Fruit fly (Drosophila melanogaster) whole organism, embryonic: ENCODE data around the gene iav.
A peak's percentile ranks its signal among the peaks of the same experiment; 100 is the strongest.

Experiments used
- Atf-2 ChIP-seq: fragments of 200-800 bp; sonication (Bioruptor generic); optimal IDR thresholded peaks from 2 replicates; lab custom pipeline; 2016; ENCODE audit warnings: missing biosample characterization, missing genetic modification characterization
- C15 ChIP-seq: fragments of 200-800 bp; sonication (Bioruptor generic); IDR thresholded peaks from 3 replicates; pipeline ENCODE4 v1.3.6; 2022; ENCODE audit warnings: missing biosample characterization, missing genetic modification characterization
- CG11560 ChIP-seq: fragments of 200-800 bp; sonication (Bioruptor generic); IDR thresholded peaks from 3 replicates; pipeline ENCODE4 v1.3.6; 2022; ENCODE audit warnings: missing biosample characterization, missing genetic modification characterization
- CG12236 ChIP-seq: fragments of 200-800 bp; sonication (Bioruptor generic); optimal IDR thresholded peaks from 2 replicates; lab custom pipeline; 2016; ENCODE audit warnings: missing biosample characterization, missing genetic modification characterization
- CG12299 ChIP-seq: fragments of 200-800 bp; sonication (Bioruptor generic); optimal IDR thresholded peaks from 2 replicates; lab custom pipeline; 2018; ENCODE audit warnings: missing biosample characterization, mild to moderate bottlenecking, missing genetic modification characterization
- CG13287 ChIP-seq: fragments of 200-800 bp; sonication (Bioruptor generic); IDR thresholded peaks from 2 replicates; pipeline ENCODE4 v1.3.6; 2022; ENCODE audit warnings: missing biosample characterization, missing genetic modification characterization; ENCODE audit not compliant: partially characterized antibody
- CG13424 ChIP-seq: fragments of 200-800 bp; sonication (Bioruptor generic); optimal IDR thresholded peaks from 2 replicates; lab custom pipeline; 2019; ENCODE audit warnings: missing biosample characterization, mild to moderate bottlenecking, missing genetic modification characterization, moderate library complexity
- CG13775 ChIP-seq: fragments of 200-800 bp; sonication (Bioruptor generic); optimal IDR thresholded peaks from 3 replicates; lab custom pipeline; 2017; ENCODE audit warnings: missing biosample characterization, mild to moderate bottlenecking, missing genetic modification characterization
- CG15514 ChIP-seq: fragments of 200-800 bp; sonication (Bioruptor generic); optimal IDR thresholded peaks from 3 replicates; lab custom pipeline; 2017; ENCODE audit warnings: missing biosample characterization, missing genetic modification characterization, mild to moderate bottlenecking, moderate library complexity, missing genetic modification reagents
- CG17186 ChIP-seq: fragments of 200-800 bp; sonication (Bioruptor generic); optimal IDR thresholded peaks from 3 replicates; lab custom pipeline; 2017; ENCODE audit warnings: missing biosample characterization, missing genetic modification reagents, missing genetic modification characterization
- CG17612 ChIP-seq: fragments of 200-800 bp; sonication (Bioruptor generic); IDR thresholded peaks from 2 replicates; pipeline ENCODE4 v1.3.6; 2022; ENCODE audit warnings: missing biosample characterization, missing genetic modification characterization
- CG17912 ChIP-seq: fragments of 200-800 bp; sonication (Bioruptor generic); optimal IDR thresholded peaks from 2 replicates; lab custom pipeline; 2018; ENCODE audit warnings: missing biosample characterization, mild to moderate bottlenecking, missing genetic modification characterization
- CG18262 ChIP-seq: fragments of 200-800 bp; optimal IDR thresholded peaks from 3 replicates; lab custom pipeline; 2019; ENCODE audit warnings: missing biosample characterization, mild to moderate bottlenecking, missing genetic modification characterization, moderate library complexity
- CG2678 ChIP-seq: fragments of 200-800 bp; sonication (Bioruptor generic); optimal IDR thresholded peaks from 3 replicates; lab custom pipeline; 2019; ENCODE audit warnings: missing biosample characterization, mild to moderate bottlenecking, missing genetic modification characterization, moderate library complexity
- CG3065 ChIP-seq: fragments of 200-800 bp; sonication (Bioruptor generic); optimal IDR thresholded peaks from 2 replicates; lab custom pipeline; 2016; ENCODE audit warnings: missing biosample characterization, missing genetic modification characterization
- CG4282 ChIP-seq: fragments of 200-800 bp; sonication (Bioruptor generic); optimal IDR thresholded peaks from 2 replicates; lab custom pipeline; 2016; ENCODE audit warnings: missing biosample characterization, missing genetic modification characterization
- CG4707 ChIP-seq: fragments of 200-800 bp; sonication (Bioruptor generic); optimal IDR thresholded peaks from 2 replicates; lab custom pipeline; 2018; ENCODE audit warnings: missing biosample characterization, mild to moderate bottlenecking, missing genetic modification characterization, moderate library complexity
- CG6175 ChIP-seq: fragments of 200-800 bp; sonication (Bioruptor generic); IDR thresholded peaks from 3 replicates; pipeline ENCODE4 v1.3.6; 2022; ENCODE audit warnings: missing biosample characterization, missing genetic modification characterization
- CG6689 ChIP-seq: fragments of 200-800 bp; sonication (Bioruptor generic); IDR thresholded peaks from 2 replicates; pipeline ENCODE4 v1.3.6; 2022; ENCODE audit warnings: missing biosample characterization, missing genetic modification characterization
- CG6854 ChIP-seq: fragments of 200-800 bp; sonication (Bioruptor generic); optimal IDR thresholded peaks from 3 replicates; lab custom pipeline; 2017; ENCODE audit warnings: missing biosample characterization, mild to moderate bottlenecking, missing genetic modification characterization
- CG7839 ChIP-seq: fragments of 200-800 bp; sonication (Bioruptor generic); optimal IDR thresholded peaks from 3 replicates; lab custom pipeline; 2018; ENCODE audit warnings: missing biosample characterization, mild to moderate bottlenecking, missing genetic modification characterization, moderate library complexity
- CG8290 ChIP-seq, 3 experiments: fragments of 200-800 bp; sonication (Bioruptor generic); optimal IDR thresholded peaks; 2 replicates each; lab custom pipeline; 2016 to 2019; ENCODE audit warnings: missing biosample characterization in 3 of 3, missing genetic modification characterization in 3 of 3, mild to moderate bottlenecking in 2 of 3, moderate library complexity in 1 of 3
- CHES-1-like ChIP-seq: fragments of 200-800 bp; sonication (Bioruptor generic); optimal IDR thresholded peaks from 2 replicates; lab custom pipeline; 2016; ENCODE audit warnings: missing biosample characterization, missing genetic modification characterization
- Fer2 ChIP-seq: fragments of 200-800 bp; sonication (Bioruptor generic); optimal IDR thresholded peaks from 2 replicates; lab custom pipeline; 2018; ENCODE audit warnings: missing biosample characterization, mild to moderate bottlenecking, missing genetic modification characterization, moderate library complexity
- Fer3 ChIP-seq: fragments of 200-800 bp; sonication (Bioruptor generic); optimal IDR thresholded peaks from 2 replicates; lab custom pipeline; 2018; ENCODE audit warnings: missing biosample characterization, mild to moderate bottlenecking, missing genetic modification characterization, moderate library complexity
- Hand ChIP-seq: fragments of 200-800 bp; sonication (Bioruptor generic); optimal IDR thresholded peaks from 2 replicates; lab custom pipeline; 2017; ENCODE audit warnings: mild to moderate bottlenecking, missing biosample characterization, missing genetic modification reagents, missing genetic modification characterization
- Nf-YA ChIP-seq: fragments of 200-800 bp; sonication (Bioruptor generic); IDR thresholded peaks from 2 replicates; pipeline ENCODE4 v1.3.6; 2022; ENCODE audit warnings: missing biosample characterization, missing genetic modification characterization
- Nf-YB ChIP-seq: fragments of 200-800 bp; sonication (Bioruptor generic); optimal IDR thresholded peaks from 3 replicates; lab custom pipeline; 2019; ENCODE audit warnings: missing biosample characterization, mild to moderate bottlenecking, missing genetic modification characterization, moderate library complexity
- NfI ChIP-seq: fragments of 200-800 bp; sonication (Bioruptor generic); optimal IDR thresholded peaks from 3 replicates; lab custom pipeline; 2018; ENCODE audit warnings: missing biosample characterization, mild to moderate bottlenecking, missing genetic modification characterization, moderate library complexity
- Rx ChIP-seq: fragments of 200-800 bp; sonication (Bioruptor generic); IDR thresholded peaks from 2 replicates; pipeline ENCODE4 v1.3.6; 2022; ENCODE audit warnings: missing biosample characterization, missing genetic modification characterization
- Ssrp ChIP-seq: fragments of 200-800 bp; sonication (Bioruptor generic); optimal IDR thresholded peaks from 2 replicates; lab custom pipeline; 2018; ENCODE audit warnings: missing biosample characterization, mild to moderate bottlenecking, missing genetic modification characterization, moderate library complexity
- ash1 ChIP-seq: fragments of 200-800 bp; sonication (Bioruptor generic); optimal IDR thresholded peaks from 2 replicates; lab custom pipeline; 2018; ENCODE audit warnings: missing biosample characterization, mild to moderate bottlenecking, missing genetic modification characterization
- cg ChIP-seq: fragments of 200-800 bp; sonication (Bioruptor generic); optimal IDR thresholded peaks from 3 replicates; lab custom pipeline; 2019; ENCODE audit warnings: missing biosample characterization, mild to moderate bottlenecking, missing genetic modification characterization, moderate library complexity
- ci ChIP-seq: fragments of 200-800 bp; sonication (Bioruptor generic); IDR thresholded peaks from 3 replicates; pipeline ENCODE4 v1.3.6; 2022; ENCODE audit warnings: missing biosample characterization, missing genetic modification characterization
- dan ChIP-seq: fragments of 200-800 bp; sonication (Bioruptor generic); IDR thresholded peaks from 2 replicates; pipeline ENCODE4 v1.3.6; 2022; ENCODE audit warnings: missing biosample characterization, missing genetic modification characterization
- eyg ChIP-seq: fragments of 200-800 bp; sonication (Bioruptor generic); optimal IDR thresholded peaks from 3 replicates; lab custom pipeline; 2016; ENCODE audit warnings: missing biosample characterization, missing genetic modification characterization
- fu2 ChIP-seq: fragments of 200-800 bp; sonication (Bioruptor generic); optimal IDR thresholded peaks from 2 replicates; lab custom pipeline; 2016; ENCODE audit warnings: missing biosample characterization, missing genetic modification characterization
- gsb-n ChIP-seq: fragments of 200-800 bp; sonication (Bioruptor generic); optimal IDR thresholded peaks from 3 replicates; lab custom pipeline; 2018; ENCODE audit warnings: missing biosample characterization, mild to moderate bottlenecking, missing genetic modification characterization
- hbn ChIP-seq: fragments of 200-800 bp; sonication (Bioruptor generic); IDR thresholded peaks from 2 replicates; pipeline ENCODE4 v1.3.6; 2022; ENCODE audit warnings: missing biosample characterization, missing genetic modification characterization; ENCODE audit not compliant: partially characterized antibody
- lov ChIP-seq, 2 experiments: fragments of 200-800 bp in 1 of 2; fragments of >200 bp in 1 of 2; sonication (Bioruptor generic) in 1 of 2; IDR thresholded peaks in 1 of 2; optimal IDR thresholded peaks in 1 of 2; 2 replicates in 1 of 2; 3 replicates in 1 of 2; pipeline versions ENCODE4 v1.3.6 to Lab custom; 2017 to 2022; ENCODE audit warnings: missing biosample characterization in 1 of 2, missing genetic modification characterization in 1 of 2
- mam ChIP-seq: fragments of 200-800 bp; sonication (Bioruptor generic); optimal IDR thresholded peaks from 3 replicates; lab custom pipeline; 2016; ENCODE audit warnings: missing biosample characterization, missing genetic modification characterization
- peb ChIP-seq: fragments of 200-800 bp; sonication (Bioruptor generic); IDR thresholded peaks from 2 replicates; pipeline ENCODE4 v1.3.6; 2022; ENCODE audit warnings: missing biosample characterization, missing genetic modification characterization
- salm ChIP-seq: fragments of 200-800 bp; sonication (Bioruptor generic); optimal IDR thresholded peaks from 2 replicates; lab custom pipeline; 2018; ENCODE audit warnings: missing biosample characterization, mild to moderate bottlenecking, missing genetic modification characterization
- sc ChIP-seq, 3 experiments: fragments of >200 bp in 2 of 3; fragments of 200-800 bp in 1 of 3; sonication (Bioruptor generic) in 1 of 3; optimal IDR thresholded peaks; 2 replicates in 2 of 3; 3 replicates in 1 of 3; lab custom pipeline; 2017; ENCODE audit warnings: mild to moderate bottlenecking in 1 of 3, missing biosample characterization in 1 of 3, missing genetic modification characterization in 1 of 3, missing genetic modification reagents in 1 of 3
- schlank ChIP-seq: fragments of 200-800 bp; sonication (Bioruptor generic); optimal IDR thresholded peaks from 2 replicates; lab custom pipeline; 2018; ENCODE audit warnings: missing biosample characterization, mild to moderate bottlenecking, missing genetic modification characterization
- sens ChIP-seq: fragments of 200-800 bp; sonication (Bioruptor generic); peaks from one replicate; lab custom pipeline; 2016; ENCODE audit warnings: missing biosample characterization, missing genetic modification characterization
- shn ChIP-seq: fragments of 200-800 bp; sonication (Bioruptor generic); optimal IDR thresholded peaks from 3 replicates; lab custom pipeline; 2016; ENCODE audit warnings: missing biosample characterization, missing genetic modification characterization
- sob ChIP-seq: fragments of 200-800 bp; sonication (Bioruptor generic); IDR thresholded peaks from 2 replicates; pipeline ENCODE4 v1.3.6; 2022; ENCODE audit warnings: missing biosample characterization, missing genetic modification characterization
- sug ChIP-seq: fragments of 200-800 bp; optimal IDR thresholded peaks from 2 replicates; lab custom pipeline; 2019; ENCODE audit warnings: missing biosample characterization, mild to moderate bottlenecking, missing genetic modification characterization, moderate library complexity
- wor ChIP-seq: fragments of 200-800 bp; sonication (Bioruptor generic); IDR thresholded peaks from 2 replicates; pipeline ENCODE4 v1.3.6; 2022; ENCODE audit warnings: missing biosample characterization, missing genetic modification characterization

The iav gene

DNA sequence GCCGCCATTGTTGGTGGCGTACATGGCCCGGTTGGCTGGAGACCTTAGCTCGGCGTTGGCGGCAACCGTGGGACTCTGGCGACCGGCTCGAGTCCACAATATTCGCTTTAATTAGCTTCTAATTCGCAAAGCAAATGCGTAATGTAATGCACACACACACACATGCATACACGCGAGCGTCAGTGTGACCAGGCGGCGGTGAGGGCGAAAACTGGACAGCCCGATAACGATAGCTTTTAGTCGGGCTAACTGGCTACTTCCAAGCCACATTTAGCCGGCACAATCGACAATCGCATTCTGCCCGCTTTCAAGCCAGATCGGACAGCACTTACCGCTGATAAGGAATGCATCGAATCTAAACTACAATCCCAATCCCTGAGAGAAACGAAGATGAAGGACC, 6.9 kb downstream of the iav start, which contains the start of the genes Nf-YC and xit (continued):
- no peak for TF ChIP-seq CG8290 (GFP tag; optimal IDR thresholded peaks at IDR 0.05; lab: Kevin White, UChicago)
- no peak for TF ChIP-seq CG8290 (tag; optimal IDR thresholded peaks at IDR 0.05; lab: Kevin White, UChicago)
- peak; percentile 33 for TF ChIP-seq mam (GFP tag; lab: Kevin White, UChicago)
- TF ChIP-seq NfI (GFP tag; lab: Kevin White, UChicago), result no peak
- TF ChIP-seq CG17186, result peak; percentile 76
- TF ChIP-seq gsb-n, result no peak
- TF ChIP-seq cg (GFP tag; lab: Kevin White, UChicago), result peak; percentile 81
- TF ChIP-seq CG7839, result no peak
- TF ChIP-seq hbn (GFP tag; lab: Robert Waterston, UW), result peak; percentile 51; the same call in 1 of the 2 replicates
- TF ChIP-seq ash1 (GFP tag; lab: Kevin White, UChicago), result no peak
- TF ChIP-seq CG13287 (GFP tag; lab: Robert Waterston, UW), result peak; percentile 74
- no peak for TF ChIP-seq sug
- no peak for TF ChIP-seq CG11560 (tag; lab: Robert Waterston, UW)
- no peak for TF ChIP-seq CG17912 (GFP tag; lab: Kevin White, UChicago)
- TF ChIP-seq Fer3 (tag; lab: Kevin White, UChicago), result no peak
- TF ChIP-seq Ssrp, result no peak
- TF ChIP-seq Nf-YA (GFP tag; lab: Robert Waterston, UW), result no peak
- no peak for TF ChIP-seq Rx (GFP tag; lab: Robert Waterston, UW)
- no peak for TF ChIP-seq dan (GFP tag; lab: Robert Waterston, UW)
- TF ChIP-seq CG17612 (GFP tag; lab: Robert Waterston, UW), result no peak
- TF ChIP-seq salm (tag; lab: Kevin White, UChicago), result no peak
- TF ChIP-seq fu2 (GFP tag; lab: Kevin White, UChicago), result no peak
- no peak for TF ChIP-seq CG12299 (tag; lab: Kevin White, UChicago)
- no peak for TF ChIP-seq eyg (GFP tag; lab: Kevin White, UChicago)
- TF ChIP-seq Nf-YB (GFP tag; lab: Kevin White, UChicago), result no peak
- TF ChIP-seq CG15514, result no peak
- TF ChIP-seq CG13775 (GFP tag; lab: Kevin White, UChicago), result no peak
- no peak for TF ChIP-seq CG4282 (GFP tag; lab: Kevin White, UChicago)
- TF ChIP-seq Hand (GFP tag; lab: Kevin White, UChicago), result no peak
- no peak for TF ChIP-seq lov (optimal IDR thresholded peaks at IDR 0.05; lab: Kevin White, UChicago)
- TF ChIP-seq lov (GFP tag; IDR thresholded peaks at IDR 0.05; lab: Robert Waterston, UW), result no peak
- no peak for TF ChIP-seq C15
- TF ChIP-seq CG4707, result no peak
- no peak for TF ChIP-seq sens (GFP tag; lab: Kevin White, UChicago)
- TF ChIP-seq shn, result peak; percentile 49
- peak; percentile 50 for TF ChIP-seq CHES-1-like (GFP tag; lab: Kevin White, UChicago)
- no peak for TF ChIP-seq CG3065 (GFP tag; lab: Kevin White, UChicago)
- no peak for TF ChIP-seq CG6689 (GFP tag; lab: Robert Waterston, UW)
- TF ChIP-seq peb (GFP tag; lab: Robert Waterston, UW), result no peak
- no peak for TF ChIP-seq wor
- no peak for TF ChIP-seq Atf-2 (GFP tag; lab: Kevin White, UChicago)
- no peak for TF ChIP-seq CG12236
- no peak for TF ChIP-seq CG18262 (tag; lab: Kevin White, UChicago)
- TF ChIP-seq CG6854 (GFP tag; lab: Kevin White, UChicago), result no peak
- TF ChIP-seq ci, result 0 out of 3 replicates have a peak, but pooled peaks have one; percentile 12
- TF ChIP-seq CG2678 (tag; lab: Kevin White, UChicago), result no peak
- no peak for TF ChIP-seq CG6175 (GFP tag; lab: Robert Waterston, UW)
- no peak for TF ChIP-seq sc (optimal IDR thresholded peaks at IDR 0.05; lab: Kevin White, UChicago)
- TF ChIP-seq sc (GFP tag; optimal IDR thresholded peaks at IDR 0.05; lab: Kevin White, UChicago), result no peak
- TF ChIP-seq Fer2 (tag; lab: Kevin White, UChicago), result no peak
- no peak for TF ChIP-seq schlank
- TF ChIP-seq sob, result 0 out of 2 replicates have a peak, but pooled peaks have one; percentile 23
- TF ChIP-seq CG13424 (tag; lab: Kevin White, UChicago), result peak; percentile 13
